Fruit fly (Drosophila melanogaster) whole organism, pupa: ENCODE data around the gene CG17097.
A peak's percentile ranks its signal among the peaks of the same experiment; 100 is the strongest.

Source experiments
- CG10348 ChIP-seq: fragments of 200-800 bp; sonication (Bioruptor generic); IDR thresholded peaks from 2 replicates; pipeline ENCODE4 v1.3.6; 2022; ENCODE audit warnings: missing biosample characterization, missing genetic modification characterization
- CG12605 ChIP-seq: fragments of 200-800 bp; sonication (Bioruptor generic); IDR thresholded peaks from 2 replicates; pipeline ENCODE4 v1.3.6; 2022; ENCODE audit warnings: missing biosample characterization, missing genetic modification characterization
- CG13204 ChIP-seq: fragments of 200-800 bp; sonication (Bioruptor generic); optimal IDR thresholded peaks from 2 replicates; lab custom pipeline; 2018; ENCODE audit warnings: missing biosample characterization, mild to moderate bottlenecking, missing genetic modification characterization, moderate library complexity
- CG14655 ChIP-seq: fragments of 200-800 bp; sonication (Bioruptor generic); optimal IDR thresholded peaks from 3 replicates; lab custom pipeline; 2017; ENCODE audit warnings: mild to moderate bottlenecking, missing biosample characterization, missing genetic modification reagents, missing genetic modification characterization
- CG15710 ChIP-seq: fragments of 200-800 bp; sonication (Bioruptor generic); optimal IDR thresholded peaks from 2 replicates; lab custom pipeline; 2018; ENCODE audit warnings: missing biosample characterization, mild to moderate bottlenecking, missing genetic modification characterization, moderate library complexity
- CG17806 ChIP-seq: fragments of 200-800 bp; sonication (Bioruptor generic); optimal IDR thresholded peaks from 2 replicates; lab custom pipeline; 2018; ENCODE audit warnings: missing biosample characterization, mild to moderate bottlenecking, missing genetic modification characterization, moderate library complexity
- CG32121 ChIP-seq: fragments of 200-800 bp; sonication (Bioruptor generic); IDR thresholded peaks from 2 replicates; pipeline ENCODE4 v1.3.6; 2022; ENCODE audit warnings: missing biosample characterization, missing genetic modification characterization
- CG34367 ChIP-seq: fragments of 200-800 bp; sonication (Bioruptor generic); optimal IDR thresholded peaks from 2 replicates; lab custom pipeline; 2018; ENCODE audit warnings: missing biosample characterization, mild to moderate bottlenecking, missing genetic modification characterization
- CG4496 ChIP-seq: fragments of 200-800 bp; sonication (Bioruptor generic); IDR thresholded peaks from 3 replicates; pipeline ENCODE4 v1.3.6; 2022; ENCODE audit warnings: missing biosample characterization, missing genetic modification characterization
- CG8159 ChIP-seq: fragments of 200-800 bp; sonication (Bioruptor generic); optimal IDR thresholded peaks from 3 replicates; lab custom pipeline; 2018; ENCODE audit warnings: missing biosample characterization, mild to moderate bottlenecking, missing genetic modification characterization, moderate library complexity
- CG8301 ChIP-seq: fragments of 200-800 bp; sonication (Bioruptor generic); optimal IDR thresholded peaks from 2 replicates; lab custom pipeline; 2018; ENCODE audit warnings: missing biosample characterization, mild to moderate bottlenecking, missing genetic modification characterization
- CG9948 ChIP-seq: fragments of 200-800 bp; sonication (Bioruptor generic); optimal IDR thresholded peaks from 2 replicates; lab custom pipeline; 2018; ENCODE audit warnings: missing biosample characterization, mild to moderate bottlenecking, missing genetic modification characterization, moderate library complexity
- D1 ChIP-seq: fragments of 200-800 bp; sonication (Bioruptor generic); optimal IDR thresholded peaks from 2 replicates; lab custom pipeline; 2018; ENCODE audit warnings: missing biosample characterization, mild to moderate bottlenecking, missing genetic modification characterization, moderate library complexity
- EcR ChIP-seq: fragments of 200-800 bp; sonication (Bioruptor generic); optimal IDR thresholded peaks from 3 replicates; lab custom pipeline; 2019; ENCODE audit warnings: missing biosample characterization, missing genetic modification characterization, mild to moderate bottlenecking, moderate library complexity, missing genetic modification reagents
- Ets98B ChIP-seq: fragments of 200-800 bp; sonication (Bioruptor generic); IDR thresholded peaks from 2 replicates; pipeline ENCODE4 v1.3.6; 2022; ENCODE audit warnings: missing biosample characterization, missing genetic modification characterization
- Pif1A ChIP-seq: fragments of 200-800 bp; sonication (Bioruptor generic); optimal IDR thresholded peaks from 3 replicates; lab custom pipeline; 2016; ENCODE audit warnings: missing biosample characterization, missing genetic modification characterization
- Pif1B ChIP-seq: fragments of 200-800 bp; sonication (Bioruptor generic); optimal IDR thresholded peaks from 3 replicates; lab custom pipeline; 2016; ENCODE audit warnings: missing biosample characterization, missing genetic modification characterization
- Snoo ChIP-seq: fragments of 200-800 bp; sonication (Bioruptor generic); optimal IDR thresholded peaks from 3 replicates; lab custom pipeline; 2017; ENCODE audit warnings: missing biosample characterization, mild to moderate bottlenecking, missing genetic modification characterization, inconsistent platforms
- fd96Ca ChIP-seq: fragments of 200-800 bp; sonication (Bioruptor generic); IDR thresholded peaks from 3 replicates; pipeline ENCODE4 v1.3.6; 2022; ENCODE audit warnings: missing biosample characterization, missing genetic modification characterization
- gl ChIP-seq: fragments of 200-800 bp; sonication (Bioruptor generic); optimal IDR thresholded peaks from 2 replicates; lab custom pipeline; 2018; ENCODE audit warnings: missing biosample characterization, mild to moderate bottlenecking, missing genetic modification characterization
- rn ChIP-seq: fragments of 200-800 bp; sonication (Bioruptor generic); IDR thresholded peaks from 2 replicates; pipeline ENCODE4 v1.3.6; 2022; ENCODE audit warnings: missing biosample characterization, missing genetic modification characterization

The CG17097 gene

dm6 chr2L:10646115-10646514 is at the start of gene CG17097:
Gene CG17097 (plus strand): TSS chr2L:10646415.
- no peak for TF ChIP-seq Snoo (tag; lab: Kevin White, UChicago)
- no peak for TF ChIP-seq CG4496 (GFP tag; lab: Robert Waterston, UW)
- TF ChIP-seq CG17806 (tag; lab: Kevin White, UChicago), result no peak
- no peak for TF ChIP-seq Pif1A (GFP tag; lab: Kevin White, UChicago)
- no peak for TF ChIP-seq CG12605 (GFP tag; lab: Robert Waterston, UW)

- TF ChIP-seq CG9948 (tag; lab: Kevin White, UChicago) (no peak), CG8159 (tag; lab: Kevin White, UChicago) (no peak), rn (GFP tag; lab: Robert Waterston, UW) (no peak), CG34367 (tag; lab: Kevin White, UChicago) (no peak), gl (tag; lab: Kevin White, UChicago) (no peak), CG17806 (tag; lab: Kevin White, UChicago) (no peak), Pif1A (GFP tag; lab: Kevin White, UChicago) (no peak), Snoo (tag; lab: Kevin White, UChicago) (no peak), CG32121 (GFP tag; lab: Robert Waterston, UW) (no peak), CG10348 (GFP tag; lab: Robert Waterston, UW) (no peak), CG12605 (GFP tag; lab: Robert Waterston, UW) (no peak), Pif1B (GFP tag; lab: Kevin White, UChicago) (no peak), CG4496 (GFP tag; lab: Robert Waterston, UW) (no peak), CG14655 (no peak), fd96Ca (GFP tag; lab: Robert Waterston, UW) (no peak), D1 (no peak), Ets98B (GFP tag; lab: Robert Waterston, UW) (no peak)
Observed at dm6 chr2L:10603604-10604003, 42.6 kb upstream of the CG17097 start.

DNA sequence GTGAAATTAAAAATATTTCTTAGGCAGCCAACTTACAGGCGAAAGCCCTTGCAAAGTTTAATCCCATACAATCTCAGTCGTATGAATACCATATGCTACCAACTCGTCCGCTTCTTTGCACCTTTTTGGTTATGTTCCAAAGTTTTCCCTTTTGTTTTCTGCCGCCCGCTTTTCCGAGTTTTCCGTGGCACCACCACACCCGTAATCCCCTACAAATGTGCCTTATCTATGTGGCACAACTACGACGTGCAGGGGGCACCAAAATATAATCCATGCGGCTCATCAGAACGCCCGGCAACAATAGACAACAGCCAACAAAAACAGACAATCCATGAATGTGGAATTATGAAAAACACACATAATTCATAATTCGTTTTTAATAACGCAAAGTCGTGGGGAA is 38.5 kb upstream of the CG17097 start:
- TF ChIP-seq Snoo (tag; lab: Kevin White, UChicago) (no peak), CG13204 (GFP tag; lab: Kevin White, UChicago) (no peak), CG15710 (tag; lab: Kevin White, UChicago) (no peak), Pif1B (GFP tag; lab: Kevin White, UChicago) (no peak), CG14655 (no peak), gl (tag; lab: Kevin White, UChicago) (no peak), D1 (no peak), CG17806 (tag; lab: Kevin White, UChicago) (no peak), CG8159 (tag; lab: Kevin White, UChicago) (no peak), CG4496 (GFP tag; lab: Robert Waterston, UW) (no peak)

- no peak for TF ChIP-seq CG8159 (tag; lab: Kevin White, UChicago)
- no peak for TF ChIP-seq Ets98B (GFP tag; lab: Robert Waterston, UW)
- TF ChIP-seq rn (GFP tag; lab: Robert Waterston, UW), result no peak
- no peak for TF ChIP-seq CG10348 (GFP tag; lab: Robert Waterston, UW)
- TF ChIP-seq D1, result no peak
- no peak for TF ChIP-seq gl (tag; lab: Kevin White, UChicago)
- TF ChIP-seq Pif1B (GFP tag; lab: Kevin White, UChicago), result no peak
- no peak for TF ChIP-seq CG12605 (GFP tag; lab: Robert Waterston, UW)
- TF ChIP-seq CG4496 (GFP tag; lab: Robert Waterston, UW), result no peak
- TF ChIP-seq CG8301 (tag; lab: Kevin White, UChicago), result no peak
- TF ChIP-seq CG17806 (tag; lab: Kevin White, UChicago), result no peak
- no peak for TF ChIP-seq Pif1A (GFP tag; lab: Kevin White, UChicago)
- TF ChIP-seq EcR (GFP tag; lab: Kevin White, UChicago), result no peak
Observed at dm6 chr2L:10608662-10609262, 37.5 kb upstream of the CG17097 start.

- TF ChIP-seq CG34367 (tag; lab: Kevin White, UChicago) (no peak), CG4496 (GFP tag; lab: Robert Waterston, UW) (peak; percentile 31; the same call in 1 of the 3 replicates), EcR (GFP tag; lab: Kevin White, UChicago) (no peak)
Observed at dm6 chr2L:10613104-10613503, 33.1 kb upstream of the CG17097 start.

DNA sequence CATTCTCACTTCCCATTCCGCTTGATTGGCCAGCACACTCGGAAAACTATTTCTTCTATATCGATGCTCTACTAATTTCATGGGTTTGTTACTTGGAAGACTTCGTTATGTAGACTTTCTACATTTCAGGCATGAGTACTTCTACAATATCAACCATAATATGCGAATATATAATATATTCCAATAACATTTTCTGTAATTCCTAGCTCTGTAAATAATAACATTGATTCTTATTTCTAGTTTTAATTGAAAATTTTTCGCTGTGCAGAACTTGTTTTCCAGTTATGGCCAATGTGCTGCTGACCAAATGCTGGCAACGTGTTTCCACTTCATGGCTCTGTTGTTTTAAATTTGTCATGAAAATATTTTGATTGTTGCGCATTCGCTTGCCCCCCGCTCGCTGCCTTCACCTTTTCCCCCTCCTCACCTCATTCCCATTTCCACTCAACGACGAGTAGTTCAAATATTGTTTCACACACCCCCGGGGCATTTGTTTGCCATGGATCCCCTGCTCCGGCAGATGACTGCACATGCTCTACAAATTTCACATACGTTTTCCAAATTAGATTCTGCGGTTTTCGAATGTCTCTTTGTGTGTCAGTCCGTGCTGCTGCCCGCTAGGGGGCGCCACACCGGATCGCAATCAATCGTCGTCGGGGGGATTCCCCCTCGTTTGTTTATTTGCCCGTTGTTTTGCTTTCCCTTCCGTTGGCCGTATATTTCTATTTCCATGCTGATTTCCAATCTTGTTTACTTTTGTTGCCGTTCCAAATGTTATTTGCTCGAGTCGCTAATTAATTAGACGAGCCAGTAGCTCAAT is 31.3 kb upstream of the CG17097 start:
- TF ChIP-seq CG15710 (tag; lab: Kevin White, UChicago) (peak; percentile 32), CG14655 (peak; percentile 50), CG17806 (tag; lab: Kevin White, UChicago) (peak; percentile 39), fd96Ca (GFP tag; lab: Robert Waterston, UW) (no peak), CG34367 (tag; lab: Kevin White, UChicago) (no peak), CG4496 (GFP tag; lab: Robert Waterston, UW) (0 out of 3 replicates have a peak, but pooled peaks have one; percentile 34), CG9948 (tag; lab: Kevin White, UChicago) (peak; percentile 45), CG8159 (tag; lab: Kevin White, UChicago) (peak; percentile 38), CG8301 (tag; lab: Kevin White, UChicago) (peak; percentile 53)
